Fruit fly (Drosophila melanogaster) whole organism: ENCODE results near the gene CG33107.

Experiments used
- pan ChIP-seq: fragments of >200 bp; optimal IDR thresholded peaks from 2 replicates; lab custom pipeline; 2017
- psq ChIP-seq: fragments of >200 bp; optimal IDR thresholded peaks from 2 replicates; lab custom pipeline; 2017
- usp ChIP-seq: fragments of >200 bp; optimal IDR thresholded peaks from 2 replicates; lab custom pipeline; 2017; ENCODE audit warnings: missing biosample characterization, missing genetic modification characterization, mixed read lengths

- no peak for TF ChIP-seq usp (GFP tag; lab: Kevin White, UChicago)
- TF ChIP-seq pan (lab: Kevin White, UChicago): no peak
- no peak for TF ChIP-seq psq (lab: Kevin White, UChicago)
These were observed 18.3 kb upstream of the CG33107 start for dm6 chr3R:22602783-22603182.
